Fruit fly (Drosophila melanogaster): ENCODE data around the gene gogo.

gogo gene

DNA sequence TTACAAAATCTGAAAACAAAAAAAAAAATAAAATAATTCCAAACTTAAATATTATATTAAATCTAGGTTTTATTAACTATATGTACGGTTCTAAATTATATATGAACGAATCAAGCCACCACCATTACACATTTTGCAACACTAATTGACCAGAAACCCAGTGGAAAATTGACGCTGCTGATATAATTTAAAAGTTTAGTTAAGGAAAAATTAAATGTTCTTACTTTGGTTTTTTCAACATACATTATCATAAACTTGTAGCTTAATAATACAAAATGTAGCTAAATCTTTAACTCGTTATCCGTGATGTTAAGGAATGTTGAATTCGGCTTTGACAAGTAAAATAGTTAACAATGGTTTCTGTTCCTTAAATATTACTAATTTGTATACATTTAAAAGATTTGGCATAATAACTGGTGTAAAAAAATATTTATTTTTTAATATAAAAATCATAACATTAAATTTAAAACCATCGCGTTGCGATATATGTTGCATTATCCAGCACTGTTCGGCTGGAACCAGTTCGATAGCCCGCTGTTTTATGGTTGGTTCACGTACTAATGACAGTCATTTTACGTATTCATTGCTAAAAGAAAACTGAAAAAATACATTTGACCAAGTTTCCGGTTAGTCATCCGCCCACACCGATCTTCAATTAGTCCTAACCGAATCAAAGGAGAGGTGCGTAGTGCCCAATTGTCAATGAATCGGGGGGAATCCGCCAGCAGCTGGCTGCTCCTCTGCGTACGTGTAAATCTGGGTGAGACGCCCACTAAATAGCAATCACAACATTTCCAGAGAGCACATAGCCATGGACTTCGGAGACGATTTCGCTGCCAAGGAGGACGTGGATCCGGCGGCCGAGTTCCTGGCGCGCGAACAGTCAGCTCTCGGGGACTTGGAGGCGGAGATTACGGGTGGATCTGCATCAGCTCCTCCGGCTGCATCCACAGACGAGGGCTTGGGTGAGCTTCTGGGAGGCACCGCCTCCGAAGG lies 52.6 kb downstream of the gogo start (continued):
- peak; percentile 55 for TF ChIP-seq CG4318 (GFP tag; optimal IDR thresholded peaks at IDR 0.05)
- peak; percentile 50 for TF ChIP-seq Eip75B (GFP tag; optimal IDR thresholded peaks at IDR 0.05)
- TF ChIP-seq CG11902 (GFP tag; optimal IDR thresholded peaks at IDR 0.05): no peak
- TF ChIP-seq spab (GFP tag; optimal IDR thresholded peaks at IDR 0.05): peak; percentile 16
- peak; percentile 41 for TF ChIP-seq dsx (GFP tag; optimal IDR thresholded peaks at IDR 0.05; ENCODE audit: poor library complexity, severe bottlenecking)
- TF ChIP-seq Ets21C (GFP tag; optimal IDR thresholded peaks at IDR 0.05): peak; percentile 18
- peak; percentile 69 for TF ChIP-seq esn (GFP tag; optimal IDR thresholded peaks at IDR 0.05)
- TF ChIP-seq CG6808 (GFP tag; optimal IDR thresholded peaks at IDR 0.05): peak; percentile 2
- TF ChIP-seq CG31627 (GFP tag; optimal IDR thresholded peaks at IDR 0.05): peak; percentile 46
- TF ChIP-seq CG34406 (GFP tag; optimal IDR thresholded peaks at IDR 0.05): peak; percentile 67
- peak; percentile 7 for TF ChIP-seq fd59A (GFP tag; optimal IDR thresholded peaks at IDR 0.05)
- TF ChIP-seq CG6854 (GFP tag; optimal IDR thresholded peaks at IDR 0.05): no peak
- peak; percentile 52 for TF ChIP-seq Sox102F (GFP tag; optimal IDR thresholded peaks at IDR 0.05)
- TF ChIP-seq CG1621 (tag; optimal IDR thresholded peaks at IDR 0.05): no peak
- peak; percentile 9 for TF ChIP-seq CG11762 (GFP tag; optimal IDR thresholded peaks at IDR 0.05; ENCODE audit: insufficient read depth)
- TF ChIP-seq Blimp-1 (GFP tag; optimal IDR thresholded peaks at IDR 0.05): no peak
- TF ChIP-seq ss (GFP tag; optimal IDR thresholded peaks at IDR 0.05): peak in 1 of 2 experiments; percentile 52
- TF ChIP-seq pdm3 (GFP tag; optimal IDR thresholded peaks at IDR 0.05): peak; percentile 64
- TF ChIP-seq CG11294 (GFP tag; IDR thresholded peaks at IDR 0.05): peak; percentile 29; the same call in 1 of the 2 replicates
- peak; percentile 64 for TF ChIP-seq Met (GFP tag; optimal IDR thresholded peaks at IDR 0.05)
- TF ChIP-seq Lpt (GFP tag; optimal IDR thresholded peaks at IDR 0.05): no peak
- TF ChIP-seq CG15336 (GFP tag; IDR thresholded peaks at IDR 0.05): peak; percentile 47
- TF ChIP-seq CG8119 (GFP tag; IDR thresholded peaks at IDR 0.05): peak; percentile 58; the same call in 2 of the 3 replicates

DNA sequence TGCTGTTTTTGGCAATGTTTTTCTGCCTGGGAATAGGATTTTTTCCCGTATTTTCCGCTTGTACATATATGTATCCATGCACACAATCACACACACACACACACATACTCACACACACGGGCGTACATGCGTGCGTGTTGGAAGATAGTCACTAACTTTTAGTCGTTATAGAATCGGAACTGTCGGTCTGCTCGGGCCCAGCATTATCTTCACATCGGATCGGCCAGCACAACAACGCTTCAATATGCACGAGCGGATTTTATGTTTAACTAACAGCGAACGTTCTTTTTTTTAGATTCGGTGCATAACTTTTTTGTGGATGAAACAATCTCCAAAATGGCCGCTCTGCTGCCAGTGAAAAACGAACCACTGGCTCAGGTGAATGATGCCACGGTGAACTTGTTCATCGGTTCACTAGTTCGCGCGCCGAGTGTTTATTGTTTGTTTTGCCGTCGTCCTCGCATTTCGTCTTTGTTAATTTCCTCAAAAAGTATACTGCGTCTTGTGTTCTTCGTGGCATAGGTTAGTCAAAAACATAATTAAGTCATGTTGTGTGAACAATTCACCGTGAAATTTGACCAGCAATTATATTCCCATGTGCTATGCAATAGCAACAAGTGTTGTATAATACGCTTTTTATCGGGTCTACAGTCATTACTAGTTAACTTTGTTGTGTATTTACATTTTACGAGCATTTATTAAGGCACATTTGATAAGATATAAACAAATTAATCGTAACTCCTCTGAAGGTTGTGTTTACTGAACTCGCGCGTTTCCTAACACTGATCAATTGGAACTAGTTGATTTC lies 53.6 kb downstream of the gogo start, which contains the start of the genes CG6951 and CG17233:
Gene CG6951 (plus strand): TSS at position 105 of the 808 bp plus-strand sequence.
Gene CG17233 (minus strand): TSS at position 741 of the 808 bp plus-strand sequence.
- TF ChIP-seq eg (GFP tag; IDR thresholded peaks at IDR 0.05): no peak
- no peak for TF ChIP-seq CG10631 (GFP tag; optimal IDR thresholded peaks at IDR 0.05)
- TF ChIP-seq fkh (GFP tag; optimal IDR thresholded peaks at IDR 0.05): peak; percentile 89

DNA sequence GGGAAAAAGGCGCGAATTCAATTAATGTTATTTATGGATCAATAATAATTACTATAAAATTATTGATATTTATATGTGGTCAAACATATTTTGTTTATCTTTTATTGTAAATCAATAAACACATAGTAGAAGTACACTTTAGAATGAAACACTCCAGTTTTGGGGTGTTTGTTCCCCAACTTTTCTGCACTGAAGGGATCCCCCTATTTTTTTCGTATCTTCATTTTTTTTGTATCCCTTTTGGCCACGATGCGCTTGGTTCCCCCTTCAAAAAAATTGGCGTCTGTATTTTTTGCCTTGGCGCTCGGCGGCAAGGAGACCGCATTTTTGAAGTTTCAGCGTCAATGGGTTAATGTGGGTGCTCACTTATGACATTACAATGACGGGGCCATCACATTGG lies 54.2 kb downstream of the gogo start, which contains the start of gene Clc:
Gene Clc (plus strand): TSS at position 301 of the 400 bp plus-strand sequence.
- TF ChIP-seq Gug (GFP tag; IDR thresholded peaks at IDR 0.05) (no peak), Sox14 (GFP tag; optimal IDR thresholded peaks at IDR 0.05) (no peak), CG8632 (GFP tag; optimal IDR thresholded peaks at IDR 0.05) (no peak), dsx (GFP tag; optimal IDR thresholded peaks at IDR 0.05; ENCODE audit: poor library complexity, severe bottlenecking) (no peak), CG11762 (GFP tag; optimal IDR thresholded peaks at IDR 0.05; ENCODE audit: insufficient read depth) (no peak), CG11294 (GFP tag; IDR thresholded peaks at IDR 0.05) (no peak), CG32006 (GFP tag; optimal IDR thresholded peaks at IDR 0.05) (no peak), Ets21C (GFP tag; optimal IDR thresholded peaks at IDR 0.05) (no peak), CG31627 (GFP tag; optimal IDR thresholded peaks at IDR 0.05) (no peak), Blimp-1 (GFP tag; optimal IDR thresholded peaks at IDR 0.05) (no peak), Hr39 (GFP tag; optimal IDR thresholded peaks at IDR 0.05) (no peak), CG6276 (GFP tag; optimal IDR thresholded peaks at IDR 0.05) (no peak), Lpt (GFP tag; optimal IDR thresholded peaks at IDR 0.05) (no peak), Sox15 (GFP tag; optimal IDR thresholded peaks at IDR 0.05) (no peak), fkh (GFP tag; optimal IDR thresholded peaks at IDR 0.05) (no peak), Eip93F (GFP tag; optimal IDR thresholded peaks at IDR 0.05) (no peak), Hr4 (GFP tag; optimal IDR thresholded peaks at IDR 0.05) (no peak)
